Fruit fly (Drosophila melanogaster) whole organism, embryonic: ENCODE data around the gene brm.

Experiments
- ATbp ChIP-seq: fragments of 200-800 bp; sonication (Bioruptor generic); optimal IDR thresholded peaks from 2 replicates; lab custom pipeline; 2017; ENCODE audit warnings: missing biosample characterization, mild to moderate bottlenecking, missing genetic modification characterization, missing genetic modification reagents
- Aef1 ChIP-seq: fragments of 200-800 bp; sonication (Bioruptor generic); IDR thresholded peaks from 3 replicates; pipeline ENCODE4 v1.3.6; 2022; ENCODE audit warnings: missing biosample characterization, missing genetic modification characterization
- Atf6 ChIP-seq: fragments of 200-800 bp; sonication (Bioruptor generic); IDR thresholded peaks from 2 replicates; pipeline ENCODE4 v1.3.6; 2022; ENCODE audit warnings: missing biosample characterization, missing genetic modification characterization
- B-H2 ChIP-seq: fragments of 200-800 bp; sonication (Bioruptor generic); optimal IDR thresholded peaks from 2 replicates; lab custom pipeline; 2018; ENCODE audit warnings: missing biosample characterization, mild to moderate bottlenecking, missing genetic modification characterization
- Blimp-1 ChIP-seq: fragments of 200-800 bp; sonication (Bioruptor generic); optimal IDR thresholded peaks from 3 replicates; lab custom pipeline; 2018; ENCODE audit warnings: missing biosample characterization, missing genetic modification characterization, mild to moderate bottlenecking, moderate library complexity, missing genetic modification reagents
- CG10431 ChIP-seq: fragments of 200-800 bp; sonication (Bioruptor generic); optimal IDR thresholded peaks from 3 replicates; lab custom pipeline; 2018; ENCODE audit warnings: missing biosample characterization, mild to moderate bottlenecking, missing genetic modification characterization
- CG11398 ChIP-seq: fragments of 200-800 bp; sonication (Bioruptor generic); optimal IDR thresholded peaks from 2 replicates; lab custom pipeline; 2016; ENCODE audit warnings: missing biosample characterization, missing genetic modification characterization
- CG11695 ChIP-seq: fragments of 200-800 bp; sonication (Bioruptor generic); IDR thresholded peaks from 3 replicates; pipeline ENCODE4 v1.3.6; 2022; ENCODE audit warnings: missing biosample characterization, missing genetic modification characterization
- CG11723 ChIP-seq: fragments of 200-800 bp; sonication (Bioruptor generic); optimal IDR thresholded peaks from 2 replicates; lab custom pipeline; 2017; ENCODE audit warnings: missing biosample characterization, mild to moderate bottlenecking, missing genetic modification characterization
- CG12219 ChIP-seq: fragments of 200-800 bp; sonication (Bioruptor generic); optimal IDR thresholded peaks from 3 replicates; lab custom pipeline; 2018; ENCODE audit warnings: missing biosample characterization, mild to moderate bottlenecking, missing genetic modification characterization
- CG12942 ChIP-seq: fragments of 200-800 bp; sonication (Bioruptor generic); optimal IDR thresholded peaks from 3 replicates; lab custom pipeline; 2016; ENCODE audit warnings: missing biosample characterization, missing genetic modification characterization
- CG15514 ChIP-seq: fragments of 200-800 bp; sonication (Bioruptor generic); optimal IDR thresholded peaks from 3 replicates; lab custom pipeline; 2017; ENCODE audit warnings: missing biosample characterization, missing genetic modification characterization, mild to moderate bottlenecking, moderate library complexity, missing genetic modification reagents
- CG17612 ChIP-seq: fragments of 200-800 bp; sonication (Bioruptor generic); IDR thresholded peaks from 2 replicates; pipeline ENCODE4 v1.3.6; 2022; ENCODE audit warnings: missing biosample characterization, missing genetic modification characterization
- CG17802 ChIP-seq: fragments of 200-800 bp; sonication (Bioruptor generic); optimal IDR thresholded peaks from 2 replicates; lab custom pipeline; 2018; ENCODE audit warnings: missing biosample characterization, mild to moderate bottlenecking, missing genetic modification characterization, moderate library complexity
- CG2120 ChIP-seq: fragments of 200-800 bp; sonication (Bioruptor generic); optimal IDR thresholded peaks from 3 replicates; lab custom pipeline; 2016; ENCODE audit warnings: missing biosample characterization, missing genetic modification characterization
- CG30431 ChIP-seq: fragments of 200-800 bp; sonication (Bioruptor generic); optimal IDR thresholded peaks from 2 replicates; lab custom pipeline; 2017; ENCODE audit warnings: missing biosample characterization, missing genetic modification characterization
- CG31388 ChIP-seq: fragments of 200-800 bp; sonication (Bioruptor generic); optimal IDR thresholded peaks from 2 replicates; lab custom pipeline; 2016; ENCODE audit warnings: missing biosample characterization, missing genetic modification characterization
- CG3847 ChIP-seq: fragments of 200-800 bp; sonication (Bioruptor generic); IDR thresholded peaks from 2 replicates; pipeline ENCODE4 v1.3.6; 2022; ENCODE audit warnings: missing biosample characterization, missing genetic modification characterization
- CG3995 ChIP-seq: fragments of 200-800 bp; sonication (Bioruptor generic); optimal IDR thresholded peaks from 3 replicates; lab custom pipeline; 2016; ENCODE audit warnings: missing biosample characterization, missing genetic modification characterization
- CG6689 ChIP-seq: fragments of 200-800 bp; sonication (Bioruptor generic); IDR thresholded peaks from 2 replicates; pipeline ENCODE4 v1.3.6; 2022; ENCODE audit warnings: missing biosample characterization, missing genetic modification characterization
- CG6813 ChIP-seq: fragments of 200-800 bp; sonication (Bioruptor generic); optimal IDR thresholded peaks from 2 replicates; lab custom pipeline; 2017; ENCODE audit warnings: missing biosample characterization, missing genetic modification characterization, mild to moderate bottlenecking, moderate library complexity, missing genetic modification reagents
- CG9932 ChIP-seq: fragments of 200-800 bp; sonication (Bioruptor generic); IDR thresholded peaks from 2 replicates; pipeline ENCODE4 v1.3.6; 2022; ENCODE audit warnings: missing biosample characterization, missing genetic modification characterization
- CTCF ChIP-seq: fragments of 200-800 bp; sonication (Bioruptor generic); optimal IDR thresholded peaks from 2 replicates; lab custom pipeline; 2017; ENCODE audit warnings: missing biosample characterization, mild to moderate bottlenecking, missing genetic modification characterization, moderate library complexity
- Chrac-16 ChIP-seq: fragments of 200-800 bp; sonication (Bioruptor generic); optimal IDR thresholded peaks from 3 replicates; lab custom pipeline; 2016; ENCODE audit warnings: missing biosample characterization, missing genetic modification characterization
- Dll ChIP-seq: fragments of 200-800 bp; sonication (Bioruptor generic); IDR thresholded peaks from 4 replicates; pipeline ENCODE4 v1.3.6; 2022; ENCODE audit warnings: missing biosample characterization, missing genetic modification characterization; ENCODE audit not compliant: partially characterized antibody
- Gsc ChIP-seq: fragments of 200-800 bp; sonication (Bioruptor generic); IDR thresholded peaks from 2 replicates; pipeline ENCODE4 v1.3.6; 2022; ENCODE audit warnings: missing biosample characterization, missing genetic modification characterization
- Lim3 ChIP-seq: fragments of 200-800 bp; sonication (Bioruptor generic); IDR thresholded peaks from 2 replicates; pipeline ENCODE4 v1.3.6; 2022; ENCODE audit warnings: missing biosample characterization, missing genetic modification characterization
- Mad ChIP-seq: fragments of 200-800 bp; sonication (Bioruptor generic); optimal IDR thresholded peaks from 2 replicates; lab custom pipeline; 2016; ENCODE audit warnings: missing biosample characterization, missing genetic modification characterization
- Ptx1 ChIP-seq: fragments of 200-800 bp; sonication (Bioruptor generic); IDR thresholded peaks from 2 replicates; pipeline ENCODE4 v1.3.6; 2022; ENCODE audit warnings: missing biosample characterization, missing genetic modification characterization
- Ravus ChIP-seq: fragments of 200-800 bp; sonication (Bioruptor generic); IDR thresholded peaks from 2 replicates; pipeline ENCODE4 v1.3.6; 2022; ENCODE audit warnings: missing biosample characterization, missing genetic modification characterization
- Six4 ChIP-seq: fragments of 200-800 bp; sonication (Bioruptor generic); optimal IDR thresholded peaks from 2 replicates; lab custom pipeline; 2016; ENCODE audit warnings: missing biosample characterization, missing genetic modification characterization
- Xbp1 ChIP-seq: fragments of 200-800 bp; sonication (Bioruptor generic); optimal IDR thresholded peaks from 3 replicates; lab custom pipeline; 2016; ENCODE audit warnings: missing biosample characterization, mild to moderate bottlenecking, missing genetic modification characterization
- br ChIP-seq: fragments of >200 bp; optimal IDR thresholded peaks from 2 replicates; lab custom pipeline; 2017
- btn ChIP-seq: fragments of 200-800 bp; sonication (Bioruptor generic); optimal IDR thresholded peaks from 2 replicates; lab custom pipeline; 2016; ENCODE audit warnings: missing biosample characterization, missing genetic modification characterization
- chif ChIP-seq, 2 experiments: fragments of 200-800 bp; sonication (Bioruptor generic); optimal IDR thresholded peaks; 3 replicates each; lab custom pipeline; 2016; ENCODE audit warnings: missing biosample characterization in 2 of 2, missing genetic modification characterization in 2 of 2
- chm ChIP-seq: fragments of 200-800 bp; sonication (Bioruptor generic); IDR thresholded peaks from 2 replicates; pipeline ENCODE4 v1.3.6; 2022; ENCODE audit warnings: missing biosample characterization, missing genetic modification characterization
- dimm ChIP-seq: fragments of 200-800 bp; sonication (Bioruptor generic); IDR thresholded peaks from 2 replicates; pipeline ENCODE4 v1.3.6; 2022; ENCODE audit warnings: missing biosample characterization, missing genetic modification characterization
- dmrt99B ChIP-seq: fragments of 200-800 bp; sonication (Bioruptor generic); optimal IDR thresholded peaks from 2 replicates; lab custom pipeline; 2018; ENCODE audit warnings: missing biosample characterization, mild to moderate bottlenecking, missing genetic modification characterization, moderate library complexity
- dpn ChIP-seq, 2 experiments: fragments of 200-800 bp; sonication (Bioruptor generic); optimal IDR thresholded peaks; 3 replicates each; lab custom pipeline; 2016; ENCODE audit warnings: missing biosample characterization in 2 of 2, missing genetic modification characterization in 2 of 2
- fd64A ChIP-seq: fragments of 200-800 bp; sonication (Bioruptor generic); optimal IDR thresholded peaks from 3 replicates; lab custom pipeline; 2018; ENCODE audit warnings: missing biosample characterization, mild to moderate bottlenecking, missing genetic modification characterization
- gem ChIP-seq: fragments of 200-800 bp; sonication (Bioruptor generic); optimal IDR thresholded peaks from 2 replicates; lab custom pipeline; 2019; ENCODE audit warnings: missing biosample characterization, mild to moderate bottlenecking, missing genetic modification characterization, moderate library complexity
- ham ChIP-seq: fragments of 200-800 bp; sonication (Bioruptor generic); IDR thresholded peaks from 2 replicates; pipeline ENCODE4 v1.3.6; 2022; ENCODE audit warnings: missing biosample characterization, missing genetic modification characterization
- kah ChIP-seq: fragments of 200-800 bp; sonication (Bioruptor generic); optimal IDR thresholded peaks from 2 replicates; lab custom pipeline; 2018; ENCODE audit warnings: missing biosample characterization, mild to moderate bottlenecking, missing genetic modification characterization
- lbe ChIP-seq: fragments of 200-800 bp; sonication (Bioruptor generic); optimal IDR thresholded peaks from 2 replicates; lab custom pipeline; 2016; ENCODE audit warnings: missing biosample characterization, mild to moderate bottlenecking, missing genetic modification characterization
- maf-S ChIP-seq: fragments of 200-800 bp; sonication (Bioruptor generic); optimal IDR thresholded peaks from 2 replicates; lab custom pipeline; 2016; ENCODE audit warnings: missing biosample characterization, missing genetic modification characterization
- sd ChIP-seq: fragments of 200-800 bp; sonication (Bioruptor generic); optimal IDR thresholded peaks from 3 replicates; lab custom pipeline; 2018; ENCODE audit warnings: missing biosample characterization, mild to moderate bottlenecking, missing genetic modification characterization, moderate library complexity
- slou ChIP-seq: fragments of 200-800 bp; sonication (Bioruptor generic); optimal IDR thresholded peaks from 3 replicates; lab custom pipeline; 2016; ENCODE audit warnings: missing biosample characterization, missing genetic modification characterization
- trh ChIP-seq: fragments of 200-800 bp; sonication (Bioruptor generic); optimal IDR thresholded peaks from 2 replicates; lab custom pipeline; 2016; ENCODE audit warnings: missing biosample characterization, missing genetic modification characterization
- twi ChIP-seq: fragments of 200-800 bp; optimal IDR thresholded peaks from 2 replicates; lab custom pipeline; 2019; ENCODE audit warnings: missing biosample characterization, mild to moderate bottlenecking, missing genetic modification characterization, moderate library complexity
- unc-4 ChIP-seq: fragments of 200-800 bp; sonication (Bioruptor generic); IDR thresholded peaks from 2 replicates; pipeline ENCODE4 v1.3.6; 2022; ENCODE audit warnings: missing biosample characterization, missing genetic modification characterization; ENCODE audit not compliant: partially characterized antibody
- wor ChIP-seq: fragments of 200-800 bp; sonication (Bioruptor generic); IDR thresholded peaks from 2 replicates; pipeline ENCODE4 v1.3.6; 2022; ENCODE audit warnings: missing biosample characterization, missing genetic modification characterization
- zfh2 ChIP-seq: fragments of 200-800 bp; sonication (Bioruptor generic); optimal IDR thresholded peaks from 2 replicates; lab custom pipeline; 2016; ENCODE audit warnings: missing biosample characterization, missing genetic modification characterization

Gene brm

dm6 chr3L:15958612-15959315 is 23.9 kb downstream of the brm start, which contains the start of gene CG17032 (continued):
- 0 out of 2 replicates have a peak, but pooled peaks have one; percentile 21 for TF ChIP-seq Atf6 (GFP tag; lab: Robert Waterston, UW)
- TF ChIP-seq btn, result no peak
- TF ChIP-seq wor (GFP tag; lab: Robert Waterston, UW), result no peak
- no peak for TF ChIP-seq CG31388 (GFP tag; lab: Kevin White, UChicago)
- no peak for TF ChIP-seq CG6813 (GFP tag; lab: Kevin White, UChicago)
- no peak for TF ChIP-seq unc-4 (GFP tag; lab: Robert Waterston, UW)
- no peak for TF ChIP-seq CG6689 (GFP tag; lab: Robert Waterston, UW)
- peak; percentile 40; the same call in 1 of the 2 replicates for TF ChIP-seq CG9932 (GFP tag; lab: Robert Waterston, UW)
- TF ChIP-seq CG10431 (GFP tag; lab: Kevin White, UChicago), result no peak
- TF ChIP-seq slou (GFP tag; lab: Kevin White, UChicago), result no peak
- no peak for TF ChIP-seq zfh2 (GFP tag; lab: Kevin White, UChicago)
- TF ChIP-seq CG11695 (GFP tag; lab: Robert Waterston, UW), result peak; percentile 25; the same call in 1 of the 3 replicates
- no peak for TF ChIP-seq CG12942
- TF ChIP-seq trh (GFP tag; lab: Kevin White, UChicago), result no peak
- TF ChIP-seq dimm (GFP tag; lab: Robert Waterston, UW), result no peak
- TF ChIP-seq gem (tag; lab: Kevin White, UChicago), result no peak
- no peak for TF ChIP-seq Six4
- TF ChIP-seq Chrac-16 (GFP tag; lab: Kevin White, UChicago), result no peak
- no peak for TF ChIP-seq CG2120
- no peak for TF ChIP-seq chif (GFP tag; optimal IDR thresholded peaks at IDR 0.05; lab: Kevin White, UChicago)
- no peak for TF ChIP-seq CG17612 (GFP tag; lab: Robert Waterston, UW)
- TF ChIP-seq CG12219 (GFP tag; lab: Kevin White, UChicago), result no peak
- TF ChIP-seq CG11398, result no peak
- TF ChIP-seq dpn (GFP tag; optimal IDR thresholded peaks at IDR 0.05; lab: Kevin White, UChicago), result no peak
- no peak for TF ChIP-seq Ptx1 (GFP tag; lab: Robert Waterston, UW)
- no peak for TF ChIP-seq ATbp (GFP tag; lab: Kevin White, UChicago)
- no peak for TF ChIP-seq br
- no peak for TF ChIP-seq kah (GFP tag; lab: Kevin White, UChicago)
- TF ChIP-seq sd (tag; lab: Kevin White, UChicago), result no peak
- no peak for TF ChIP-seq Mad (GFP tag; lab: Kevin White, UChicago)
- no peak for TF ChIP-seq CG3995 (GFP tag; lab: Kevin White, UChicago)
- no peak for TF ChIP-seq lbe (GFP tag; lab: Kevin White, UChicago)
- TF ChIP-seq Gsc (GFP tag; lab: Robert Waterston, UW), result no peak
- TF ChIP-seq Lim3 (GFP tag; lab: Robert Waterston, UW), result no peak
- no peak for TF ChIP-seq Xbp1 (GFP tag; lab: Kevin White, UChicago)
- no peak for TF ChIP-seq CG30431 (GFP tag; lab: Kevin White, UChicago)
- TF ChIP-seq twi (tag; lab: Kevin White, UChicago), result peak; percentile 47
- TF ChIP-seq fd64A (GFP tag; lab: Kevin White, UChicago), result no peak
- TF ChIP-seq CG15514 (GFP tag; lab: Kevin White, UChicago), result peak; percentile 26
- TF ChIP-seq CG11723 (GFP tag; lab: Kevin White, UChicago), result no peak
- TF ChIP-seq Aef1 (GFP tag; lab: Robert Waterston, UW), result no peak
- no peak for TF ChIP-seq Ravus (GFP tag; lab: Robert Waterston, UW)
- TF ChIP-seq CTCF, result no peak
- 0 out of 4 replicates have a peak, but pooled peaks have one; percentile 29 for TF ChIP-seq Dll
- TF ChIP-seq maf-S (GFP tag; lab: Kevin White, UChicago), result no peak
- TF ChIP-seq dmrt99B (tag; lab: Kevin White, UChicago), result no peak
- no peak for TF ChIP-seq chm
- no peak for TF ChIP-seq ham (GFP tag; lab: Robert Waterston, UW)
- no peak for TF ChIP-seq CG3847 (GFP tag; lab: Robert Waterston, UW)
- peak; percentile 67 for TF ChIP-seq B-H2 (GFP tag; lab: Kevin White, UChicago)
- peak; percentile 100 for TF ChIP-seq Blimp-1 (GFP tag; lab: Kevin White, UChicago)
- TF ChIP-seq CG17802 (tag; lab: Kevin White, UChicago), result no peak
